Fruit fly (Drosophila melanogaster): Measurements from ENCODE around the gene vret.

vret gene

DNA sequence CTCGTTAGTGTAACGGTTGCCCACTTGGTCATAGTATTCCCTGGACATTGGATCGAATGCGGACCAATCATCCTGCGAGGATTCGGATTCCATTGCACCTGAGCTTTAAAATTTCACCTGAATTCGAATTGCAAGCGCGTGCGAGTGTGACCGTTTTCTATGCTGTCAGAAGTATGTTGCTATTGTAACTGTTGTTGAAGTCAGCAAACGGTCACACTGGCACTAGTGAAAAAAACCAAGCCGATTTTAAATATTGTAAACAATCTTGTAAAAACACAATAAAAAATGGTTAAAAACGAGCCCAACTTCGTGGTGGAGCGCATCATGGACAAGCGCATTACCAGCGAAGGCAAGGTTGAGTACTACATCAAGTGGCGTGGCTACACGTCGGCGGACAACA is at the start of gene vret, which contains the start of gene HP1c (continued):
- TF ChIP-seq CG34224 (GFP tag; IDR thresholded peaks at IDR 0.05; ENCODE audit: partially characterized antibody), result peak; percentile 37; the same call in 1 of the 3 replicates
- peak; percentile 36; the same call in 1 of the 2 replicates for TF ChIP-seq Dref (GFP tag; IDR thresholded peaks at IDR 0.05)
- no peak for TF ChIP-seq shn (GFP tag; optimal IDR thresholded peaks at IDR 0.05)
- no peak for TF ChIP-seq CG4360 (GFP tag; IDR thresholded peaks at IDR 0.05)
- no peak for TF ChIP-seq Dad (GFP tag; optimal IDR thresholded peaks at IDR 0.05)
- no peak for TF ChIP-seq Sox102F (GFP tag; optimal IDR thresholded peaks at IDR 0.05)
- TF ChIP-seq Mrtf (GFP tag; IDR thresholded peaks at IDR 0.05), result no peak
- TF ChIP-seq dmrt11E (tag; optimal IDR thresholded peaks at IDR 0.05), result no peak
- TF ChIP-seq gfzf (GFP tag; optimal IDR thresholded peaks at IDR 0.05), result peak; percentile 83
- no peak for TF ChIP-seq ham (GFP tag; IDR thresholded peaks at IDR 0.05)
- no peak for TF ChIP-seq HLH4C (GFP tag; IDR thresholded peaks at IDR 0.05; ENCODE audit: partially characterized antibody)
- no peak for TF ChIP-seq nerfin-1 (tag; optimal IDR thresholded peaks at IDR 0.05)
- TF ChIP-seq ap (GFP tag; IDR thresholded peaks at IDR 0.05), result no peak
- 0 out of 2 replicates have a peak, but pooled peaks have one; percentile 10 for TF ChIP-seq Bgb (GFP tag; IDR thresholded peaks at IDR 0.05; ENCODE audit: partially characterized antibody)
- TF ChIP-seq CG17829 (tag; optimal IDR thresholded peaks at IDR 0.05), result no peak
- peak; percentile 84 for TF ChIP-seq MESR4 (GFP tag; optimal IDR thresholded peaks at IDR 0.05)
- TF ChIP-seq Camta (GFP tag; optimal IDR thresholded peaks at IDR 0.05), result no peak
- no peak for TF ChIP-seq eyg (GFP tag; optimal IDR thresholded peaks at IDR 0.05)
- TF ChIP-seq CG16815 (GFP tag; optimal IDR thresholded peaks at IDR 0.05), result no peak
- peak; percentile 23 for TF ChIP-seq phol (tag; optimal IDR thresholded peaks at IDR 0.05)
- TF ChIP-seq Aef1 (GFP tag; IDR thresholded peaks at IDR 0.05), result peak; percentile 68
- 0 out of 2 replicates have a peak, but pooled peaks have one; percentile 30 for TF ChIP-seq sna (GFP tag; IDR thresholded peaks at IDR 0.05; ENCODE audit: partially characterized antibody)
- no peak for TF ChIP-seq CG2129 (GFP tag; IDR thresholded peaks at IDR 0.05; ENCODE audit: partially characterized antibody)
- no peak for TF ChIP-seq br (optimal IDR thresholded peaks at IDR 0.05)
- TF ChIP-seq CG13894 (tag; optimal IDR thresholded peaks at IDR 0.05), result no peak
- peak; percentile 59 for TF ChIP-seq CG3847 (GFP tag; IDR thresholded peaks at IDR 0.05)
- TF ChIP-seq Fer3 (tag; optimal IDR thresholded peaks at IDR 0.05), result no peak
- TF ChIP-seq fd64A (GFP tag; optimal IDR thresholded peaks at IDR 0.05), result no peak
- TF ChIP-seq MTF-1 (GFP tag; optimal IDR thresholded peaks at IDR 0.05; ENCODE audit: borderline replicate concordance), result no peak
- no peak for TF ChIP-seq CG32532 (GFP tag; IDR thresholded peaks at IDR 0.05)
- no peak for TF ChIP-seq HLH3B (GFP tag; IDR thresholded peaks at IDR 0.05)
- TF ChIP-seq rib (GFP tag; IDR thresholded peaks at IDR 0.05), result no peak
- TF ChIP-seq NFAT (GFP tag; IDR thresholded peaks at IDR 0.05), result no peak
- TF ChIP-seq esg (GFP tag; conservative IDR thresholded peaks at IDR 0.05), result no peak
- TF ChIP-seq Ets65A (GFP tag), result peak; percentile 84
- TF ChIP-seq ase (GFP tag; IDR thresholded peaks at IDR 0.05), result no peak
- peak; percentile 76 for TF ChIP-seq Med (GFP tag)
- no peak for TF ChIP-seq CG12219 (GFP tag; optimal IDR thresholded peaks at IDR 0.05)
- TF ChIP-seq CG18764 (GFP tag; optimal IDR thresholded peaks at IDR 0.05), result no peak
- peak; percentile 50 for TF ChIP-seq CG17186 (GFP tag; optimal IDR thresholded peaks at IDR 0.05)
- TF ChIP-seq pzg (GFP tag; optimal IDR thresholded peaks at IDR 0.05), result peak; percentile 78
- no peak for TF ChIP-seq Hmr (GFP tag; optimal IDR thresholded peaks at IDR 0.05)
- no peak for TF ChIP-seq CG11723 (GFP tag; optimal IDR thresholded peaks at IDR 0.05)
- TF ChIP-seq CG10654 (GFP tag; optimal IDR thresholded peaks at IDR 0.05), result no peak
- peak; percentile 69 for TF ChIP-seq stwl (tag; optimal IDR thresholded peaks at IDR 0.05)
- no peak for TF ChIP-seq CG9609 (GFP tag; optimal IDR thresholded peaks at IDR 0.05)
- peak; percentile 47 for TF ChIP-seq CG3995 (GFP tag; optimal IDR thresholded peaks at IDR 0.05)
- TF ChIP-seq CG2116 (GFP tag; optimal IDR thresholded peaks at IDR 0.05), result peak; percentile 43
- TF ChIP-seq trem (tag; optimal IDR thresholded peaks at IDR 0.05), result peak; percentile 53
- peak; percentile 61 for TF ChIP-seq Sin3A (optimal IDR thresholded peaks at IDR 0.05)
- TF ChIP-seq CHES-1-like (GFP tag; optimal IDR thresholded peaks at IDR 0.05), result peak; percentile 5
- TF ChIP-seq so (GFP tag; IDR thresholded peaks at IDR 0.05), result no peak

Measured in whole organism, embryonic.